Worm (Caenorhabditis elegans) whole organism, mixed stage, embryonic: ENCODE data around the gene fbxa-26.

Experiments
- M03D4.4 ChIP-seq: sonication (generic microtip); optimal IDR thresholded peaks from 2 replicates; lab custom pipeline; 2017; ENCODE audit warnings: mild to moderate bottlenecking, missing genetic modification characterization, missing compliant biosample characterization
- bed-3 ChIP-seq: fragments of 200-800 bp; sonication (Bioruptor generic); optimal IDR thresholded peaks from 3 replicates; lab custom pipeline; 2018; ENCODE audit warnings: mild to moderate bottlenecking, missing genetic modification characterization, moderate library complexity, missing compliant biosample characterization
- blmp-1 ChIP-seq: fragments of 150-350 bp; optimal IDR thresholded peaks from 2 replicates; lab custom pipeline; 2014; ENCODE audit warnings: missing biosample characterization, missing genetic modification characterization
- ceh-39 ChIP-seq: fragments of 150-350 bp; optimal IDR thresholded peaks from 2 replicates; lab custom pipeline; 2014; ENCODE audit warnings: missing biosample characterization, missing genetic modification characterization
- ceh-43 ChIP-seq: fragments of 200-800 bp; sonication (Bioruptor generic); optimal IDR thresholded peaks from 2 replicates; lab custom pipeline; 2018; ENCODE audit warnings: mild to moderate bottlenecking, missing genetic modification characterization, moderate library complexity, missing compliant biosample characterization
- ceh-83 ChIP-seq: fragments of 200-800 bp; sonication (Bioruptor generic); optimal IDR thresholded peaks from 2 replicates; lab custom pipeline; 2018; ENCODE audit warnings: mild to moderate bottlenecking, missing genetic modification characterization, missing compliant biosample characterization
- ces-1 ChIP-seq: fragments of 150-350 bp; optimal IDR thresholded peaks from 2 replicates; lab custom pipeline; 2014; ENCODE audit warnings: missing biosample characterization, missing genetic modification reagents, missing genetic modification characterization
- cnd-1 ChIP-seq: fragments of 200-800 bp; sonication (Bioruptor generic); optimal IDR thresholded peaks from 2 replicates; lab custom pipeline; 2018; ENCODE audit warnings: mild to moderate bottlenecking, missing genetic modification characterization, missing compliant biosample characterization
- drap-1 ChIP-seq: fragments of 200-800 bp; sonication (Bioruptor generic); optimal IDR thresholded peaks from 3 replicates; lab custom pipeline; 2018; ENCODE audit warnings: mild to moderate bottlenecking, missing genetic modification characterization, missing compliant biosample characterization
- elt-1 ChIP-seq: sonication (generic microtip); optimal IDR thresholded peaks from 2 replicates; lab custom pipeline; 2017; ENCODE audit warnings: missing genetic modification characterization, mild to moderate bottlenecking, missing compliant biosample characterization, antibody characterized with exemption, moderate library complexity, borderline replicate concordance; ENCODE audit not compliant: insufficient read depth
- elt-3 ChIP-seq: fragments of 150-350 bp; optimal IDR thresholded peaks from 2 replicates; lab custom pipeline; 2014; ENCODE audit warnings: missing biosample characterization, missing genetic modification characterization
- flh-1 ChIP-seq: fragments of 200-800 bp; sonication (Bioruptor generic); optimal IDR thresholded peaks from 2 replicates; lab custom pipeline; 2018; ENCODE audit warnings: mild to moderate bottlenecking, missing genetic modification characterization, moderate library complexity, missing compliant biosample characterization
- ham-2 ChIP-seq: fragments of 200-800 bp; sonication (Bioruptor generic); optimal IDR thresholded peaks from 2 replicates; lab custom pipeline; 2018; ENCODE audit warnings: mild to moderate bottlenecking, missing genetic modification characterization, missing compliant biosample characterization
- hlh-1 ChIP-seq: fragments of 150-350 bp; optimal IDR thresholded peaks from 2 replicates; lab custom pipeline; 2014; ENCODE audit warnings: missing biosample characterization, missing genetic modification reagents, missing genetic modification characterization
- lin-13 ChIP-seq: fragments of 150-350 bp; optimal IDR thresholded peaks from 2 replicates; lab custom pipeline; 2014; ENCODE audit warnings: missing biosample characterization, missing genetic modification characterization
- mab-5 ChIP-seq: fragments of 150-350 bp; optimal IDR thresholded peaks from 2 replicates; lab custom pipeline; 2014; ENCODE audit warnings: missing biosample characterization, missing genetic modification characterization
- mep-1 ChIP-seq: fragments of 150-350 bp; optimal IDR thresholded peaks from 2 replicates; lab custom pipeline; 2017; ENCODE audit warnings: missing biosample characterization, missing genetic modification reagents, missing genetic modification characterization, inconsistent platforms
- mls-2 ChIP-seq: sonication (generic microtip); optimal IDR thresholded peaks from 2 replicates; lab custom pipeline; 2016; ENCODE audit warnings: mild to moderate bottlenecking, missing genetic modification characterization, moderate library complexity, missing compliant biosample characterization
- nhr-12 ChIP-seq: fragments of 150-350 bp; optimal IDR thresholded peaks from 2 replicates; lab custom pipeline; 2014; ENCODE audit warnings: missing biosample characterization, missing genetic modification characterization
- nhr-237 ChIP-seq: fragments of 150-350 bp; optimal IDR thresholded peaks from 2 replicates; lab custom pipeline; 2014; ENCODE audit warnings: missing biosample characterization, missing genetic modification characterization
- nhr-28 ChIP-seq: fragments of 150-350 bp; optimal IDR thresholded peaks from 2 replicates; lab custom pipeline; 2014; ENCODE audit warnings: missing biosample characterization, missing genetic modification characterization
- nhr-76 ChIP-seq: sonication (generic microtip); optimal IDR thresholded peaks from 2 replicates; lab custom pipeline; 2017; ENCODE audit warnings: missing biosample characterization, missing genetic modification characterization
- sem-2 ChIP-seq: fragments of 200-800 bp; sonication (Bioruptor generic); optimal IDR thresholded peaks from 2 replicates; lab custom pipeline; 2018; ENCODE audit warnings: mild to moderate bottlenecking, missing genetic modification characterization, missing compliant biosample characterization
- snpc-4 ChIP-seq: fragments of 150-350 bp; optimal IDR thresholded peaks from 2 replicates; lab custom pipeline; 2014; ENCODE audit warnings: missing biosample characterization, missing genetic modification characterization
- sptf-1 ChIP-seq: sonication (generic microtip); optimal IDR thresholded peaks from 2 replicates; lab custom pipeline; 2017; ENCODE audit warnings: mild to moderate bottlenecking, missing genetic modification characterization, moderate library complexity, missing compliant biosample characterization
- tbx-8 ChIP-seq: fragments of 200-800 bp; sonication (Bioruptor generic); optimal IDR thresholded peaks from 2 replicates; lab custom pipeline; 2018; ENCODE audit warnings: mild to moderate bottlenecking, missing genetic modification characterization, moderate library complexity, missing compliant biosample characterization
- unc-120 ChIP-seq: sonication (generic microtip); optimal IDR thresholded peaks from 2 replicates; lab custom pipeline; 2017; ENCODE audit warnings: missing genetic modification characterization, missing compliant biosample characterization; ENCODE audit not compliant: poor library complexity, severe bottlenecking
- unc-39 ChIP-seq: fragments of 150-350 bp; optimal IDR thresholded peaks from 2 replicates; lab custom pipeline; 2014; ENCODE audit warnings: missing biosample characterization, missing genetic modification characterization
- unc-62 ChIP-seq: fragments of 150-350 bp; optimal IDR thresholded peaks from 2 replicates; lab custom pipeline; 2014; ENCODE audit warnings: missing biosample characterization, missing genetic modification reagents, missing genetic modification characterization
- ztf-11 ChIP-seq: fragments of 150-350 bp; optimal IDR thresholded peaks from 2 replicates; lab custom pipeline; 2014; ENCODE audit warnings: missing biosample characterization, missing genetic modification characterization

fbxa-26 gene

DNA sequence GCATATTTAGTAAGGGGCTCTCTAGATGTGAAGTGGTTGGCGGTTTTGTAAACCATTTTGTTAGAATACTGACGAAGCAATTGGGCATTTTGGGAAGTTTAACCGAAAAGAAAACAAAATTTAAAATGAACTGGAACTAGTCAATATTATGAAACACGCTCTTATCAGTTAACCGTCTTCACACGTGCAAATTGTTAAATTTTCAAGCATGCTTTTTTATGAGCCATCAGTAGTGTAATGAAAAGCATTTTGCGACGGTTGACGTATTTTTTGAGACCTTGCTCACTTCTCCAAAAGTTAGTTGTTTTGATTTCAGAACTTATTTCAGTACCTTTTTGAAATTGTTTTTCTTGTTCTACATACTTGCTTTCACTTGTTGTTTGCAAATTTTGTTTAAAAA, 7.0 kb upstream of the fbxa-26 start, which contains the start of gene fbxa-25:
Gene fbxa-25, minus strand, starts transcription at position 138 of the 400 bp plus-strand sequence.
- TF ChIP-seq mep-1 (tag; lab: Kevin White, UChicago), result no peak
- no peak for TF ChIP-seq drap-1
- TF ChIP-seq mls-2, result no peak
- no peak for TF ChIP-seq nhr-12 (tag; lab: Kevin White, UChicago)
- TF ChIP-seq blmp-1 (tag; lab: Kevin White, UChicago), result no peak
- no peak for TF ChIP-seq hlh-1
- no peak for TF ChIP-seq ham-2
- no peak for TF ChIP-seq ceh-43 (GFP tag; lab: Kevin White, UChicago)
- no peak for TF ChIP-seq nhr-76 (tag; lab: Kevin White, UChicago)
- no peak for TF ChIP-seq elt-1 (tag; lab: Kevin White, UChicago)
- TF ChIP-seq ceh-39 (tag; lab: Kevin White, UChicago), result no peak
- no peak for TF ChIP-seq cnd-1 (tag; lab: Kevin White, UChicago)
- TF ChIP-seq ceh-83, result no peak
- TF ChIP-seq bed-3 (GFP tag; lab: Kevin White, UChicago), result no peak
- TF ChIP-seq tbx-8 (GFP tag; lab: Kevin White, UChicago), result no peak
- no peak for TF ChIP-seq nhr-237
- TF ChIP-seq mab-5, result no peak

DNA sequence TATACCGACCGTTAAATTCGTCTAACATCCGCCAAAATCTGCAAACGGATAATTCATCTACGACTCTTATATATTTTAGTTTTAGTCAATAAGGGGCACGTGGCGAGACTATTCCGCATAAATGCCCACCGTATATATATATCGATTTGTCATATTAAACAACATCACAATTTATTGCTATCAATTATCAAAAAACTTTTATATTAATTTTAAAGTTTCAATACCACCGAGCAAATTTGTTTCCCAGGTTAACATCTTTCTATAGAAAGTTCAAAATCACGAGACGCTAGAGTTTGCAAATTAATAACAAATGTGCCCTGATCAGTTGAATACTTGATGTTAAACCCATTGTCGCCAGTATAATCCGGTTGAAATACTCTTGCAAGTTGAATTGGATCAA, 5.2 kb upstream of the fbxa-26 start, which contains the start of gene Y82E9BL.5:
Gene Y82E9BL.5, minus strand, starts transcription at position 101 of the 400 bp plus-strand sequence.
- TF ChIP-seq bed-3 (GFP tag; lab: Kevin White, UChicago), result no peak
- TF ChIP-seq blmp-1 (tag; lab: Kevin White, UChicago), result no peak
- no peak for TF ChIP-seq unc-62 (GFP tag; lab: Kevin White, UChicago)
- no peak for TF ChIP-seq snpc-4
- no peak for TF ChIP-seq ztf-11 (tag; lab: Kevin White, UChicago)
- TF ChIP-seq ceh-83, result no peak
- no peak for TF ChIP-seq hlh-1
- no peak for TF ChIP-seq elt-1 (tag; lab: Kevin White, UChicago)
- TF ChIP-seq ham-2, result no peak
- no peak for TF ChIP-seq mab-5
- TF ChIP-seq unc-120 (tag; lab: Kevin White, UChicago), result no peak
- no peak for TF ChIP-seq nhr-28 (tag; lab: Kevin White, UChicago)

DNA sequence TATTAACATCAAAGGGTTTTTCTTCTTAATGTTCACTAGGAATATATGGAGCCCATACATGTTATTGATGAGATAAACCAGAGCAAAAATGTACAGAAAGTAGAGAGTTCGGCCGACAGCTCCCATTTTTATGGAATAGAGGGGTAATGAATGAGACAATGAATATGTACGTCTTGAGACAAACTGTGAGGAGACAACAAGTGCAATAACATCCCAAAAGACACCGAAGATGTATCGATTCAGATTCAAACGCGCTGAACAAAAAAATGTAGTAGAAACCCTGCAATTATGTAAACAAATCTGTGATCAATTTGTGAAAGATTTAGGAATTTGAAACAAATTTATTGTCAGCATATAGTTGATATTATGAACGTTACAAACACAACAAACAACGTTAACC, 4.7 kb upstream of the fbxa-26 start:
- no peak for TF ChIP-seq ham-2
- no peak for TF ChIP-seq drap-1
- TF ChIP-seq M03D4.4 (tag; lab: Kevin White, UChicago), result no peak
- TF ChIP-seq hlh-1, result no peak
- no peak for TF ChIP-seq nhr-76 (tag; lab: Kevin White, UChicago)
- no peak for TF ChIP-seq nhr-12 (tag; lab: Kevin White, UChicago)

DNA sequence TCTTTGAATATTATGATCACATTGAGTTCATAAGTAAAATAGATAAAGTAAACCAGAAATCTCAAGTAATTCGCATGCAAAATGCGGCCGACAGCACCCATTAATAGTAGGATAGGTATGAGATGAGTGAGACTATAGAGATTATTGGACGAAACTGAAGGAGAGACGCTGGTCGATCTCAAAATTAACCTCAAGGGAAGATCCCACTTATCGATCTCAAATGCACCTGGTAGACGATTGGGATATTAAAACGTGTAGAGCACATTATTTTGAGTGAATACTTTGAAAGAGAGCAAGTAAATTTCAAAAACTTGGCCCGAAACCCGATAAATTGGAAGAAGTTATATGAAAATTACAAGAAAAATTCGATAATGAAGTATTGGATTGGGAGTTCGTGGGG, 3.4 kb upstream of the fbxa-26 start, which contains the start of gene Y82E9BL.6:
Gene Y82E9BL.6, minus strand, starts transcription at position 101 of the 400 bp plus-strand sequence.
- TF ChIP-seq elt-3 (tag; lab: Kevin White, UChicago) (no peak), drap-1 (no peak), nhr-76 (tag; lab: Kevin White, UChicago) (no peak), tbx-8 (GFP tag; lab: Kevin White, UChicago) (no peak), cnd-1 (tag; lab: Kevin White, UChicago) (no peak), ceh-43 (GFP tag; lab: Kevin White, UChicago) (no peak), M03D4.4 (tag; lab: Kevin White, UChicago) (no peak), mls-2 (no peak), blmp-1 (tag; lab: Kevin White, UChicago) (no peak), flh-1 (GFP tag; lab: Kevin White, UChicago) (no peak), ces-1 (GFP tag; lab: Kevin White, UChicago) (no peak), unc-120 (tag; lab: Kevin White, UChicago) (no peak), ceh-39 (tag; lab: Kevin White, UChicago) (no peak), lin-13 (tag; lab: Kevin White, UChicago) (no peak)
- TF ChIP-seq, all 35 proteins: peak for 0

DNA sequence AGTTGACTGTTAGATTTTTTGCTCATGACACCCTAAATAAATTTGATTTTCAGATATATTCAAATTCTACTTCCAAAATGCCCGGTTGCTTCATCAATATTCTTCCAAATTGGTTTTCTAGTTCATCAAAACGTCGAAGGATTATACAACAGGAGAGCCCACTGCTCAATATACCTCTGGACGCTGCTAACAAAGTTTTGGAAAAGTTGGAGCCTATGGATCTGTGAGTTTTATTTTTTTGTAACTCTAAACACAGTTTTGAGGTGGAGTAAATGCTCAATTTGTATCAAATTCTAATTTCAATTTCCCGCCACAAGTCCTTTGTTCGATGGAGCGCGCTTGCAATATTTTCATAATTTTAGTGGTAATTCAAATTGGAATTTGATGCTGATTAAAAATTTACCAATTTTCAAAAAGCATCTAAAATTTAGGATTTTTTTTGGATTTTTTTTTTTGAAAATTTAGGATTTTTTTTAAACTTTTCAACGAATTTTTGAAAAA, 647 bp upstream of the fbxa-26 start, which contains the start of gene fbxa-27:
Gene fbxa-27, plus strand, starts transcription at position 51 of the 501 bp plus-strand sequence.
- no peak for TF ChIP-seq sem-2 (GFP tag; lab: Kevin White, UChicago)
- TF ChIP-seq hlh-1, result no peak
- no peak for TF ChIP-seq lin-13 (tag; lab: Kevin White, UChicago)
- TF ChIP-seq unc-39 (tag; lab: Kevin White, UChicago), result no peak
- no peak for TF ChIP-seq sptf-1
- TF ChIP-seq blmp-1 (tag; lab: Kevin White, UChicago), result no peak
- no peak for TF ChIP-seq cnd-1 (tag; lab: Kevin White, UChicago)
- TF ChIP-seq unc-120 (tag; lab: Kevin White, UChicago), result no peak
- TF ChIP-seq ztf-11 (tag; lab: Kevin White, UChicago), result no peak
